Fruit fly (Drosophila melanogaster) whole organism, wandering third instar larva: ENCODE data around the gene CG7800.

ENCODE experiments used
- CG32264 ChIP-seq: fragments of 200-800 bp; sonication (Bioruptor generic); optimal IDR thresholded peaks from 2 replicates; lab custom pipeline; 2016; ENCODE audit warnings: missing biosample characterization, missing genetic modification characterization
- CG9705 ChIP-seq: fragments of 200-800 bp; sonication (Bioruptor generic); optimal IDR thresholded peaks from 2 replicates; lab custom pipeline; 2018; ENCODE audit warnings: missing biosample characterization, mild to moderate bottlenecking, missing genetic modification characterization
- GATAd ChIP-seq: sonication (Bioruptor generic); optimal IDR thresholded peaks from 2 replicates; lab custom pipeline; 2016; ENCODE audit warnings: missing biosample characterization, missing genetic modification characterization
- Hr78 ChIP-seq: fragments of >200 bp; optimal IDR thresholded peaks from 2 replicates; lab custom pipeline; 2017; ENCODE audit warnings: missing biosample characterization, missing genetic modification characterization
- Hr83 ChIP-seq: fragments of 200-300 bp; sonication (Bioruptor generic); optimal IDR thresholded peaks from 2 replicates; lab custom pipeline; 2016; ENCODE audit warnings: missing biosample characterization, mild to moderate bottlenecking, missing genetic modification characterization, moderate library complexity; ENCODE audit not compliant: poor library complexity, severe bottlenecking
- Sp1 ChIP-seq: fragments of 200-800 bp; sonication (Bioruptor generic); optimal IDR thresholded peaks from 3 replicates; lab custom pipeline; 2019; ENCODE audit warnings: missing biosample characterization, mild to moderate bottlenecking, missing genetic modification characterization, moderate library complexity
- Vsx2 ChIP-seq: fragments of 200-300, 225-300 bp; sonication (Bioruptor generic); optimal IDR thresholded peaks from 2 replicates; lab custom pipeline; 2018; ENCODE audit warnings: missing biosample characterization, missing genetic modification characterization; ENCODE audit not compliant: partially characterized antibody
- br ChIP-seq: fragments of 200-800 bp; sonication (Bioruptor generic); optimal IDR thresholded peaks from 2 replicates; lab custom pipeline; 2016; ENCODE audit warnings: missing biosample characterization, missing genetic modification characterization
- dmrt93B ChIP-seq: fragments of 200-800 bp; sonication (Bioruptor generic); optimal IDR thresholded peaks from 2 replicates; lab custom pipeline; 2018; ENCODE audit warnings: missing biosample characterization, mild to moderate bottlenecking, missing genetic modification characterization
- pan ChIP-seq: fragments of >200 bp; optimal IDR thresholded peaks from 2 replicates; lab custom pipeline; 2017

dm6 chr3R:8223074-8223597 lies 5.4 kb downstream of the CG7800 start:
- TF ChIP-seq Vsx2 (GFP tag; lab: Kevin White, UChicago) = no peak
- no peak for TF ChIP-seq dmrt93B (GFP tag; lab: Kevin White, UChicago)
- no peak for TF ChIP-seq pan
- TF ChIP-seq GATAd (GFP tag; lab: Kevin White, UChicago) = no peak
- TF ChIP-seq CG32264 = no peak
- TF ChIP-seq CG9705 (GFP tag; lab: Kevin White, UChicago) = no peak
- no peak for TF ChIP-seq Hr83
- no peak for TF ChIP-seq br (GFP tag; lab: Kevin White, UChicago)
- TF ChIP-seq Sp1 (GFP tag; lab: Kevin White, UChicago) = no peak
- no peak for TF ChIP-seq Hr78 (GFP tag; lab: Kevin White, UChicago)
